Fruit fly (Drosophila melanogaster) whole organism, embryonic: ENCODE measurements around the gene SCCRO.
A peak's percentile ranks its signal among the peaks of the same experiment; 100 is the strongest.

Experiments used
- Bteb2 ChIP-seq: fragments of 200-800 bp; sonication (Bioruptor generic); optimal IDR thresholded peaks from 2 replicates; lab custom pipeline; 2016; ENCODE audit warnings: missing biosample characterization, missing genetic modification characterization
- CG10209 ChIP-seq: fragments of 200-800 bp; sonication (Bioruptor generic); optimal IDR thresholded peaks from 3 replicates; lab custom pipeline; 2017; ENCODE audit warnings: missing biosample characterization, mild to moderate bottlenecking, missing genetic modification characterization, missing genetic modification reagents
- CG10462 ChIP-seq: fragments of 200-800 bp; sonication (Bioruptor generic); optimal IDR thresholded peaks from 2 replicates; lab custom pipeline; 2016; ENCODE audit warnings: missing biosample characterization, missing genetic modification characterization
- CG12071 ChIP-seq: fragments of 200-800 bp; sonication (Bioruptor generic); optimal IDR thresholded peaks from 3 replicates; lab custom pipeline; 2018; ENCODE audit warnings: missing biosample characterization, mild to moderate bottlenecking, missing genetic modification characterization
- CG12659 ChIP-seq: fragments of 200-800 bp; sonication (Bioruptor generic); optimal IDR thresholded peaks from 3 replicates; lab custom pipeline; 2017; ENCODE audit warnings: mild to moderate bottlenecking, missing biosample characterization, missing genetic modification reagents, missing genetic modification characterization
- CG13287 ChIP-seq: fragments of 200-800 bp; sonication (Bioruptor generic); IDR thresholded peaks from 2 replicates; pipeline ENCODE4 v1.3.6; 2022; ENCODE audit warnings: missing biosample characterization, missing genetic modification characterization; ENCODE audit not compliant: partially characterized antibody
- CG13775 ChIP-seq: fragments of 200-800 bp; sonication (Bioruptor generic); optimal IDR thresholded peaks from 3 replicates; lab custom pipeline; 2017; ENCODE audit warnings: missing biosample characterization, mild to moderate bottlenecking, missing genetic modification characterization
- CG14667 ChIP-seq: fragments of 200-800 bp; sonication (Bioruptor generic); IDR thresholded peaks from 2 replicates; pipeline ENCODE4 v1.3.6; 2022; ENCODE audit warnings: missing biosample characterization, missing genetic modification characterization
- CG1602 ChIP-seq: fragments of 200-800 bp; sonication (Bioruptor generic); optimal IDR thresholded peaks from 3 replicates; lab custom pipeline; 2016; ENCODE audit warnings: missing biosample characterization, missing genetic modification characterization
- CG16813 ChIP-seq: fragments of 200-800 bp; sonication (Bioruptor generic); IDR thresholded peaks from 3 replicates; pipeline ENCODE4 v1.3.6; 2022; ENCODE audit warnings: missing biosample characterization, missing genetic modification characterization; ENCODE audit not compliant: partially characterized antibody
- CG17186 ChIP-seq: fragments of 200-800 bp; sonication (Bioruptor generic); optimal IDR thresholded peaks from 3 replicates; lab custom pipeline; 2017; ENCODE audit warnings: missing biosample characterization, missing genetic modification reagents, missing genetic modification characterization
- CG17568 ChIP-seq: fragments of 200-800 bp; sonication (Bioruptor generic); optimal IDR thresholded peaks from 2 replicates; lab custom pipeline; 2018; ENCODE audit warnings: missing biosample characterization, mild to moderate bottlenecking, missing genetic modification characterization, moderate library complexity
- CG32532 ChIP-seq: fragments of 200-800 bp; sonication (Bioruptor generic); IDR thresholded peaks from 2 replicates; pipeline ENCODE4 v1.3.6; 2022; ENCODE audit warnings: missing biosample characterization, missing genetic modification characterization
- CG34224 ChIP-seq: fragments of 200-800 bp; sonication (Bioruptor generic); IDR thresholded peaks from 3 replicates; pipeline ENCODE4 v1.3.6; 2022; ENCODE audit warnings: missing biosample characterization, missing genetic modification characterization; ENCODE audit not compliant: partially characterized antibody
- CG6854 ChIP-seq: fragments of 200-800 bp; sonication (Bioruptor generic); optimal IDR thresholded peaks from 3 replicates; lab custom pipeline; 2017; ENCODE audit warnings: missing biosample characterization, mild to moderate bottlenecking, missing genetic modification characterization
- CG7556 ChIP-seq: fragments of 200-800 bp; sonication (Bioruptor generic); optimal IDR thresholded peaks from 2 replicates; lab custom pipeline; 2017; ENCODE audit warnings: missing biosample characterization, mild to moderate bottlenecking, missing genetic modification characterization
- CG9797 ChIP-seq: fragments of 200-800 bp; sonication (Bioruptor generic); optimal IDR thresholded peaks from 3 replicates; lab custom pipeline; 2018; ENCODE audit warnings: missing biosample characterization, mild to moderate bottlenecking, missing genetic modification characterization
- Chrac-16 ChIP-seq: fragments of 200-800 bp; sonication (Bioruptor generic); optimal IDR thresholded peaks from 3 replicates; lab custom pipeline; 2016; ENCODE audit warnings: missing biosample characterization, missing genetic modification characterization
- CoRest ChIP-seq: fragments of 200-800 bp; sonication (Bioruptor generic); optimal IDR thresholded peaks from 3 replicates; lab custom pipeline; 2018; ENCODE audit warnings: missing biosample characterization, mild to moderate bottlenecking, missing genetic modification characterization, moderate library complexity
- Deaf1 ChIP-seq: fragments of 200-800 bp; optimal IDR thresholded peaks from 3 replicates; lab custom pipeline; 2019; ENCODE audit warnings: missing biosample characterization, mild to moderate bottlenecking, missing genetic modification characterization, moderate library complexity
- ERR ChIP-seq: fragments of 200-800 bp; sonication (Bioruptor generic); optimal IDR thresholded peaks from 2 replicates; lab custom pipeline; 2016; ENCODE audit warnings: missing biosample characterization, missing genetic modification characterization
- Hmr ChIP-seq: fragments of 200-800 bp; sonication (Bioruptor generic); optimal IDR thresholded peaks from 3 replicates; lab custom pipeline; 2017; ENCODE audit warnings: mild to moderate bottlenecking, missing biosample characterization, missing genetic modification reagents, missing genetic modification characterization
- MBD-R2 ChIP-seq: fragments of 200-800 bp; sonication (Bioruptor generic); IDR thresholded peaks from 2 replicates; pipeline ENCODE4 v1.3.6; 2022; ENCODE audit warnings: missing biosample characterization, missing genetic modification characterization
- MESR4 ChIP-seq: fragments of 200-800 bp; sonication (Bioruptor generic); optimal IDR thresholded peaks from 2 replicates; lab custom pipeline; 2018; ENCODE audit warnings: missing biosample characterization, mild to moderate bottlenecking, missing genetic modification characterization, moderate library complexity
- Meics ChIP-seq: fragments of 200-800 bp; sonication (Bioruptor generic); optimal IDR thresholded peaks from 2 replicates; lab custom pipeline; 2017; ENCODE audit warnings: missing biosample characterization, mild to moderate bottlenecking, missing genetic modification characterization
- Mrtf ChIP-seq: fragments of 200-800 bp; sonication (Bioruptor generic); IDR thresholded peaks from 3 replicates; pipeline ENCODE4 v1.3.6; 2022; ENCODE audit warnings: missing biosample characterization, missing genetic modification characterization
- Pdp1 ChIP-seq, 2 experiments: fragments of 200-800 bp; sonication (Bioruptor generic); optimal IDR thresholded peaks; 3 replicates each; lab custom pipeline; 2016; ENCODE audit warnings: missing biosample characterization in 2 of 2, missing genetic modification characterization in 2 of 2, mild to moderate bottlenecking in 1 of 2, moderate library complexity in 1 of 2
- Side ChIP-seq: fragments of 200-800 bp; sonication (Bioruptor generic); optimal IDR thresholded peaks from 2 replicates; lab custom pipeline; 2016; ENCODE audit warnings: missing biosample characterization, missing genetic modification characterization
- Spps ChIP-seq: fragments of 200-800 bp; sonication (Bioruptor generic); optimal IDR thresholded peaks from 2 replicates; lab custom pipeline; 2018; ENCODE audit warnings: missing biosample characterization, mild to moderate bottlenecking, missing genetic modification characterization
- ab ChIP-seq: fragments of 200-800 bp; sonication (Bioruptor generic); optimal IDR thresholded peaks from 2 replicates; lab custom pipeline; 2016; ENCODE audit warnings: missing biosample characterization, missing genetic modification characterization
- cad ChIP-seq: fragments of >200 bp; optimal IDR thresholded peaks from 2 replicates; lab custom pipeline; 2017; ENCODE audit warnings: missing biosample characterization, missing genetic modification characterization
- cato ChIP-seq: fragments of 200-800 bp; sonication (Bioruptor generic); optimal IDR thresholded peaks from 2 replicates; lab custom pipeline; 2016; ENCODE audit warnings: missing biosample characterization, missing genetic modification characterization, borderline replicate concordance
- ci ChIP-seq: fragments of 200-800 bp; sonication (Bioruptor generic); IDR thresholded peaks from 3 replicates; pipeline ENCODE4 v1.3.6; 2022; ENCODE audit warnings: missing biosample characterization, missing genetic modification characterization
- hkb ChIP-seq, 2 experiments: fragments of 200-800 bp in 1 of 2; fragments of >200 bp in 1 of 2; sonication (Bioruptor generic) in 1 of 2; IDR thresholded peaks in 1 of 2; optimal IDR thresholded peaks in 1 of 2; 2 replicates each; pipeline versions ENCODE4 v1.3.6 to Lab custom; 2017 to 2022; ENCODE audit warnings: missing biosample characterization in 1 of 2, missing genetic modification characterization in 1 of 2
- hth ChIP-seq: fragments of >200 bp; optimal IDR thresholded peaks from 2 replicates; lab custom pipeline; 2017; ENCODE audit warnings: inconsistent platforms
- jumu ChIP-seq: fragments of 200-800 bp; sonication (Bioruptor generic); optimal IDR thresholded peaks from 3 replicates; lab custom pipeline; 2016; ENCODE audit warnings: missing biosample characterization, missing genetic modification characterization
- knrl ChIP-seq: fragments of 200-800 bp; sonication (Bioruptor generic); IDR thresholded peaks from 3 replicates; pipeline ENCODE4 v1.3.6; 2022; ENCODE audit warnings: missing biosample characterization, missing genetic modification characterization; ENCODE audit not compliant: partially characterized antibody
- lilli ChIP-seq: fragments of 200-800 bp; sonication (Bioruptor generic); optimal IDR thresholded peaks from 3 replicates; lab custom pipeline; 2016; ENCODE audit warnings: missing biosample characterization, missing genetic modification characterization
- nerfin-1 ChIP-seq: fragments of 200-800 bp; sonication (Bioruptor generic); optimal IDR thresholded peaks from 3 replicates; lab custom pipeline; 2019; ENCODE audit warnings: missing biosample characterization, mild to moderate bottlenecking, missing genetic modification characterization, moderate library complexity
- nmo ChIP-seq: fragments of 200-800 bp; sonication (Bioruptor generic); optimal IDR thresholded peaks from 2 replicates; lab custom pipeline; 2018; ENCODE audit warnings: missing biosample characterization, mild to moderate bottlenecking, missing genetic modification characterization, moderate library complexity
- pita ChIP-seq: fragments of 200-800 bp; sonication (Bioruptor generic); optimal IDR thresholded peaks from 2 replicates; lab custom pipeline; 2017; ENCODE audit warnings: missing biosample characterization, mild to moderate bottlenecking, missing genetic modification characterization
- pnt ChIP-seq: fragments of 200-800 bp; sonication (Bioruptor generic); optimal IDR thresholded peaks from 3 replicates; lab custom pipeline; 2016; ENCODE audit warnings: missing biosample characterization, missing genetic modification characterization
- prd ChIP-seq, 3 experiments: fragments of >200 bp in 2 of 3; fragments of 200-800 bp in 1 of 3; sonication (Bioruptor generic) in 1 of 3; optimal IDR thresholded peaks in 2 of 3; IDR thresholded peaks in 1 of 3; 2 replicates in 2 of 3; 3 replicates in 1 of 3; pipeline versions ENCODE4 v1.3.6 to Lab custom; 2017 to 2022; ENCODE audit warnings: missing biosample characterization in 1 of 3, missing genetic modification characterization in 1 of 3
- pros ChIP-seq: fragments of 200-800 bp; sonication (Bioruptor generic); optimal IDR thresholded peaks from 3 replicates; lab custom pipeline; 2019; ENCODE audit warnings: missing biosample characterization, mild to moderate bottlenecking, missing genetic modification characterization, moderate library complexity
- sens-2 ChIP-seq: fragments of 200-800 bp; sonication (Bioruptor generic); IDR thresholded peaks from 2 replicates; pipeline ENCODE4 v1.3.6; 2022; ENCODE audit warnings: missing biosample characterization, missing genetic modification characterization
- tio ChIP-seq: fragments of 200-800 bp; sonication (Bioruptor generic); optimal IDR thresholded peaks from 2 replicates; lab custom pipeline; 2017; ENCODE audit warnings: missing biosample characterization, missing genetic modification characterization, inconsistent platforms
- twi ChIP-seq: fragments of 200-800 bp; optimal IDR thresholded peaks from 2 replicates; lab custom pipeline; 2019; ENCODE audit warnings: missing biosample characterization, mild to moderate bottlenecking, missing genetic modification characterization, moderate library complexity
- vvl ChIP-seq: fragments of 200-800 bp; sonication (Bioruptor generic); IDR thresholded peaks from 2 replicates; pipeline ENCODE4 v1.3.6; 2022; ENCODE audit warnings: missing biosample characterization, missing genetic modification characterization

SCCRO gene

dm6 chr3L:15562727-15563057 is 535 bp upstream of the SCCRO start (continued):
- TF ChIP-seq Meics (GFP tag; lab: Kevin White, UChicago) (no peak), nmo (GFP tag; lab: Kevin White, UChicago) (no peak), sens-2 (GFP tag; lab: Robert Waterston, UW) (no peak), knrl (GFP tag; lab: Robert Waterston, UW) (peak; percentile 43; the same call in 1 of the 3 replicates), CG14667 (GFP tag; lab: Robert Waterston, UW) (no peak), Bteb2 (GFP tag; lab: Kevin White, UChicago) (no peak)

dm6 chr3L:15563851-15564106 is 552 bp downstream of the SCCRO start:
- TF ChIP-seq Bteb2 (GFP tag; lab: Kevin White, UChicago) (no peak), CG17568 (GFP tag; lab: Kevin White, UChicago) (no peak), CG13287 (no peak), pnt (no peak), pita (GFP tag; lab: Kevin White, UChicago) (no peak), MESR4 (GFP tag; lab: Kevin White, UChicago) (peak; percentile 6), Spps (no peak), CG10462 (GFP tag; lab: Kevin White, UChicago) (no peak), CG13775 (no peak), hth (lab: Kevin White, UChicago) (no peak), nerfin-1 (tag; lab: Kevin White, UChicago) (no peak), CG7556 (GFP tag; lab: Kevin White, UChicago) (no peak), Chrac-16 (GFP tag; lab: Kevin White, UChicago) (no peak), CoRest (tag; lab: Kevin White, UChicago) (no peak), ab (GFP tag; lab: Kevin White, UChicago) (no peak), CG34224 (GFP tag; lab: Robert Waterston, UW) (0 out of 3 replicates have a peak, but pooled peaks have one; percentile 4), Pdp1 (GFP tag; optimal IDR thresholded peaks at IDR 0.05; lab: Kevin White, UChicago) (peak in 1 of 2 experiments; percentile 95), Mrtf (no peak), CG17186 (GFP tag; lab: Kevin White, UChicago) (no peak), ci (GFP tag; lab: Robert Waterston, UW) (no peak), tio (GFP tag; lab: Kevin White, UChicago) (no peak), CG32532 (GFP tag; lab: Robert Waterston, UW) (no peak), pros (GFP tag; lab: Kevin White, UChicago) (no peak), cato (GFP tag; lab: Kevin White, UChicago) (no peak), CG10209 (no peak), CG9797 (GFP tag; lab: Kevin White, UChicago) (no peak)

dm6 chr3L:15565829-15566433 is 2.7 kb downstream of the SCCRO start, which contains the start of gene dop:
Gene dop (plus strand): TSS chr3L:15566013.
- no peak for TF ChIP-seq hkb (optimal IDR thresholded peaks at IDR 0.05; lab: Kevin White, UChicago)
- TF ChIP-seq hkb (GFP tag; IDR thresholded peaks at IDR 0.05; lab: Robert Waterston, UW) = peak; percentile 22; the same call in 1 of the 2 replicates
- TF ChIP-seq twi (tag; lab: Kevin White, UChicago) = no peak
- peak; percentile 43 for TF ChIP-seq Side (GFP tag; lab: Kevin White, UChicago)
- no peak for TF ChIP-seq cad (GFP tag; lab: Kevin White, UChicago)
- peak; percentile 49 for TF ChIP-seq vvl (GFP tag; lab: Robert Waterston, UW)
- peak; percentile 66 for TF ChIP-seq CG16813 (GFP tag; lab: Robert Waterston, UW)
- no peak for TF ChIP-seq CG12071 (GFP tag; lab: Kevin White, UChicago)
- TF ChIP-seq Hmr = no peak
- TF ChIP-seq jumu = peak; percentile 26
- peak; percentile 34 for TF ChIP-seq CG12659 (GFP tag; lab: Kevin White, UChicago)
- no peak for TF ChIP-seq CG1602 (GFP tag; lab: Kevin White, UChicago)
- no peak for TF ChIP-seq prd (optimal IDR thresholded peaks at IDR 0.05; lab: Kevin White, UChicago)
- TF ChIP-seq prd (GFP tag; IDR thresholded peaks at IDR 0.05; lab: Robert Waterston, UW) = peak; percentile 33; the same call in 2 of the 3 replicates
- TF ChIP-seq lilli = peak; percentile 71
- TF ChIP-seq ERR = peak; percentile 39
- peak; percentile 24; the same call in 1 of the 2 replicates for TF ChIP-seq MBD-R2 (GFP tag; lab: Robert Waterston, UW)
- TF ChIP-seq CG6854 (GFP tag; lab: Kevin White, UChicago) = no peak
- no peak for TF ChIP-seq Deaf1 (tag; lab: Kevin White, UChicago)
